Worm (Caenorhabditis elegans): Measurements from ENCODE around the gene cnc-11.

Gene cnc-11

ce11 chrV:1474486-1475125 is 32.5 kb downstream of the cnc-11 start, which contains the start of the genes F53E2.2 and unc-60 (continued):
- TF ChIP-seq ceh-48 (tag; optimal IDR thresholded peaks at IDR 0.05): no peak
- TF ChIP-seq hlh-30 (tag; optimal IDR thresholded peaks at IDR 0.05; ENCODE audit: insufficient read depth): peak; percentile 72
- TF ChIP-seq nhr-232 (tag; optimal IDR thresholded peaks at IDR 0.05): no peak
- peak; percentile 16 for TF ChIP-seq lin-11 (tag; optimal IDR thresholded peaks at IDR 0.05)
- TF ChIP-seq sox-4 (tag; optimal IDR thresholded peaks at IDR 0.05): no peak
- no peak for TF ChIP-seq madf-2 (tag; optimal IDR thresholded peaks at IDR 0.05)
- peak; percentile 90 for TF ChIP-seq unc-55 (GFP tag; optimal IDR thresholded peaks at IDR 0.05)
- TF ChIP-seq ceh-30 (tag; optimal IDR thresholded peaks at IDR 0.05): no peak
- no peak for TF ChIP-seq hlh-13 (GFP tag; optimal IDR thresholded peaks at IDR 0.05)
- TF ChIP-seq mec-3 (tag; optimal IDR thresholded peaks at IDR 0.05; ENCODE audit: borderline replicate concordance): no peak
- TF ChIP-seq ceh-9 (tag; optimal IDR thresholded peaks at IDR 0.05): no peak
- TF ChIP-seq ceh-6 (GFP tag; optimal IDR thresholded peaks at IDR 0.05): no peak
- TF ChIP-seq elt-2 (tag; optimal IDR thresholded peaks at IDR 0.05): peak; percentile 25
- TF ChIP-seq dve-1 (tag; optimal IDR thresholded peaks at IDR 0.05): peak; percentile 12
- TF ChIP-seq npax-4 (tag; optimal IDR thresholded peaks at IDR 0.05): no peak
- no peak for TF ChIP-seq T23F11.4 (GFP tag; optimal IDR thresholded peaks at IDR 0.05)
- TF ChIP-seq C08G9.2 (tag; optimal IDR thresholded peaks at IDR 0.05): peak; percentile 75
- TF ChIP-seq hlh-8 (tag; optimal IDR thresholded peaks at IDR 0.05): peak; percentile 16
- TF ChIP-seq ama-1 (optimal IDR thresholded peaks at IDR 0.05): no peak
- no peak for TF ChIP-seq K09A11.1 (tag; optimal IDR thresholded peaks at IDR 0.05; ENCODE audit: insufficient read depth)
- TF ChIP-seq pqm-1 (tag; optimal IDR thresholded peaks at IDR 0.05): peak; percentile 20
- no peak for TF ChIP-seq tbx-7 (tag; optimal IDR thresholded peaks at IDR 0.05)
- no peak for TF ChIP-seq unc-3 (GFP tag; conservative IDR thresholded peaks at IDR 0.05)
- TF ChIP-seq unc-3 (tag; optimal IDR thresholded peaks at IDR 0.05): no peak
- TF ChIP-seq ceh-2 (tag; optimal IDR thresholded peaks at IDR 0.05): peak; percentile 42
- TF ChIP-seq pha-2 (tag; optimal IDR thresholded peaks at IDR 0.05): no peak
- no peak for TF ChIP-seq nhr-11 (tag; optimal IDR thresholded peaks at IDR 0.05)
- no peak for TF ChIP-seq eyg-1 (tag; optimal IDR thresholded peaks at IDR 0.05)
- TF ChIP-seq ceh-34 (tag; optimal IDR thresholded peaks at IDR 0.05): peak; percentile 89
- no peak for TF ChIP-seq pag-3 (tag; optimal IDR thresholded peaks at IDR 0.05; ENCODE audit: borderline replicate concordance)

ce11 chrV:1476284-1476792 is 34.2 kb downstream of the cnc-11 start:
- TF ChIP-seq elt-4 (tag; optimal IDR thresholded peaks at IDR 0.05) (no peak), madf-2 (tag; optimal IDR thresholded peaks at IDR 0.05) (no peak), rnt-1 (tag; optimal IDR thresholded peaks at IDR 0.05) (no peak), zip-5 (tag; optimal IDR thresholded peaks at IDR 0.05) (no peak), K09A11.1 (tag; optimal IDR thresholded peaks at IDR 0.05; ENCODE audit: insufficient read depth) (no peak), ceh-30 (tag; optimal IDR thresholded peaks at IDR 0.05) (no peak), sox-2 (GFP tag; IDR thresholded peaks at IDR 0.05) (no peak), ets-4 (tag; optimal IDR thresholded peaks at IDR 0.05) (no peak), gmeb-2 (tag; optimal IDR thresholded peaks at IDR 0.05) (no peak), sdc-2 (tag; optimal IDR thresholded peaks at IDR 0.05) (no peak), nhr-11 (tag; optimal IDR thresholded peaks at IDR 0.05) (no peak), pros-1 (tag; optimal IDR thresholded peaks at IDR 0.05) (no peak), ceh-31 (tag; optimal IDR thresholded peaks at IDR 0.05) (no peak), ama-1 (optimal IDR thresholded peaks at IDR 0.05) (no peak), hlh-15 (tag; optimal IDR thresholded peaks at IDR 0.05) (no peak), ceh-22 (tag; optimal IDR thresholded peaks at IDR 0.05) (no peak), F13H6.1 (tag; optimal IDR thresholded peaks at IDR 0.05) (no peak)

Measured in whole organism, late embryonic.